Worm (Caenorhabditis elegans) whole organism, L1 larva: ENCODE measurements around the gene Y46G5A.47.

Experiments used
- C04F5.9 ChIP-seq: sonication (generic microtip); optimal IDR thresholded peaks from 2 replicates; lab custom pipeline; 2016; ENCODE audit warnings: missing genetic modification characterization, missing compliant biosample characterization
- C34B4.2 ChIP-seq: sonication (generic microtip); optimal IDR thresholded peaks from 2 replicates; lab custom pipeline; 2017; ENCODE audit warnings: mild to moderate bottlenecking, missing genetic modification characterization, missing compliant biosample characterization
- F16B12.6 ChIP-seq: fragments of 150-350 bp; optimal IDR thresholded peaks from 2 replicates; lab custom pipeline; 2014; ENCODE audit warnings: missing biosample characterization, missing genetic modification characterization
- aha-1 ChIP-seq: fragments of 150-350 bp; optimal IDR thresholded peaks from 2 replicates; lab custom pipeline; 2014; ENCODE audit warnings: missing biosample characterization, missing genetic modification characterization
- aly-2 ChIP-seq: fragments of 150-350 bp; optimal IDR thresholded peaks from 2 replicates; lab custom pipeline; 2014; ENCODE audit warnings: missing biosample characterization, missing genetic modification characterization
- ama-1 ChIP-seq: fragments of 150-350 bp; optimal IDR thresholded peaks from 2 replicates; lab custom pipeline; 2014
- blmp-1 ChIP-seq: fragments of 150-350 bp; optimal IDR thresholded peaks from 2 replicates; lab custom pipeline; 2014; ENCODE audit warnings: missing biosample characterization, missing genetic modification characterization
- ceh-63 ChIP-seq: fragments of 200-800 bp; sonication (Bioruptor generic); optimal IDR thresholded peaks from 2 replicates; lab custom pipeline; 2018; ENCODE audit warnings: mild to moderate bottlenecking, missing genetic modification characterization, missing compliant biosample characterization
- ceh-82 ChIP-seq, 3 experiments: fragments of 150-350 bp in 1 of 3; sonication (generic microtip) in 2 of 3; optimal IDR thresholded peaks; 2 replicates each; lab custom pipeline; 2014 to 2017; ENCODE audit warnings: missing biosample characterization in 3 of 3, missing genetic modification characterization in 3 of 3
- dpl-1 ChIP-seq, 3 experiments: fragments of 150-350 bp in 2 of 3; sonication (generic microtip) in 1 of 3; optimal IDR thresholded peaks; 2 replicates each; lab custom pipeline; 2014 to 2017; ENCODE audit warnings: missing biosample characterization in 3 of 3, missing genetic modification characterization in 3 of 3, missing genetic modification reagents in 3 of 3
- efl-1 ChIP-seq, 4 experiments: fragments of 150-350 bp; optimal IDR thresholded peaks in 3 of 4; peaks in 1 of 4; 1 replicate in 1 of 4; 2 replicates in 3 of 4; lab custom pipeline; 2014; ENCODE audit warnings: missing biosample characterization in 2 of 4, missing genetic modification characterization in 2 of 4, missing genetic modification reagents in 2 of 4
- egl-13 ChIP-seq: sonication (generic microtip); optimal IDR thresholded peaks from 2 replicates; lab custom pipeline; 2016; ENCODE audit warnings: missing genotype, missing genetic modification reagents, missing genetic modification characterization, missing compliant biosample characterization
- egl-27 ChIP-seq, 2 experiments: fragments of 150-350 bp in 1 of 2; sonication (generic microtip); optimal IDR thresholded peaks; 3 replicates each; lab custom pipeline; 2017 to 2018; ENCODE audit warnings: missing biosample characterization in 2 of 2, missing genetic modification characterization in 2 of 2, missing genetic modification reagents in 2 of 2
- elt-2 ChIP-seq: sonication (generic microtip); optimal IDR thresholded peaks from 2 replicates; lab custom pipeline; 2016; ENCODE audit warnings: missing genetic modification characterization, mild to moderate bottlenecking, inconsistent platforms, missing compliant biosample characterization, missing genetic modification reagents
- hlh-17 ChIP-seq: fragments of 200-800 bp; sonication (Bioruptor generic); optimal IDR thresholded peaks from 2 replicates; lab custom pipeline; 2018; ENCODE audit warnings: missing genetic modification characterization, mild to moderate bottlenecking, missing compliant biosample characterization, moderate library complexity, borderline replicate concordance
- hlh-4 ChIP-seq: sonication (generic microtip); optimal IDR thresholded peaks from 2 replicates; lab custom pipeline; 2016; ENCODE audit warnings: mild to moderate bottlenecking, missing genetic modification characterization, missing compliant biosample characterization
- hpl-2 ChIP-seq: fragments of 150-350 bp; optimal IDR thresholded peaks from 2 replicates; lab custom pipeline; 2014; ENCODE audit warnings: missing biosample characterization, missing genetic modification reagents, missing genetic modification characterization
- isw-1 ChIP-seq: fragments of 200-800 bp; sonication (Bioruptor generic); IDR thresholded peaks from 2 replicates; pipeline ENCODE4 v1.3.6; 2022; ENCODE audit warnings: missing genetic modification characterization, missing compliant biosample characterization
- lin-15B ChIP-seq: fragments of 150-350 bp; sonication (generic microtip); optimal IDR thresholded peaks from 3 replicates; lab custom pipeline; 2014; ENCODE audit warnings: missing biosample characterization, missing genetic modification characterization
- mab-9 ChIP-seq: fragments of 200-800 bp; sonication (Bioruptor generic); IDR thresholded peaks from 2 replicates; pipeline ENCODE4 v1.3.6; 2022; ENCODE audit warnings: missing genetic modification reagents, missing genetic modification characterization, missing compliant biosample characterization
- mef-2 ChIP-seq: fragments of 150-350 bp; optimal IDR thresholded peaks from 2 replicates; lab custom pipeline; 2014; ENCODE audit warnings: missing biosample characterization, missing genetic modification characterization
- nhr-11 ChIP-seq: fragments of 150-350 bp; optimal IDR thresholded peaks from 2 replicates; lab custom pipeline; 2014; ENCODE audit warnings: missing biosample characterization, missing genetic modification characterization
- nhr-19 ChIP-seq: fragments of 200-800 bp; sonication (Bioruptor generic); conservative IDR thresholded peaks from 2 replicates; pipeline ENCODE4 v1.3.6; 2022; ENCODE audit warnings: missing genetic modification characterization, missing compliant biosample characterization
- nhr-20 ChIP-seq: sonication (generic microtip); optimal IDR thresholded peaks from 2 replicates; lab custom pipeline; 2016; ENCODE audit warnings: mild to moderate bottlenecking, missing genetic modification characterization, missing compliant biosample characterization
- nhr-237 ChIP-seq: fragments of 150-350 bp; optimal IDR thresholded peaks from 2 replicates; lab custom pipeline; 2014; ENCODE audit warnings: missing biosample characterization, missing genetic modification characterization
- nhr-76 ChIP-seq: sonication (generic microtip); optimal IDR thresholded peaks from 2 replicates; lab custom pipeline; 2017; ENCODE audit warnings: missing biosample characterization, missing genetic modification characterization
- pag-3 ChIP-seq: sonication (generic microtip); optimal IDR thresholded peaks from 2 replicates; lab custom pipeline; 2017; ENCODE audit warnings: missing genetic modification characterization, mild to moderate bottlenecking, missing compliant biosample characterization, antibody characterized with exemption, borderline replicate concordance; ENCODE audit not compliant: insufficient read depth
- skn-1 ChIP-seq: fragments of 150-350 bp; optimal IDR thresholded peaks from 2 replicates; lab custom pipeline; 2014; ENCODE audit warnings: missing biosample characterization, missing genetic modification characterization
- snpc-4 ChIP-seq: fragments of 150-350 bp; optimal IDR thresholded peaks from 2 replicates; lab custom pipeline; 2014; ENCODE audit warnings: missing biosample characterization, missing genetic modification characterization
- sox-4 ChIP-seq: sonication (generic microtip); optimal IDR thresholded peaks from 2 replicates; lab custom pipeline; 2016; ENCODE audit warnings: missing genetic modification characterization, missing compliant biosample characterization
- sup-37 ChIP-seq: fragments of 200-800 bp; sonication (Bioruptor generic); optimal IDR thresholded peaks from 2 replicates; lab custom pipeline; 2018; ENCODE audit warnings: mild to moderate bottlenecking, missing genetic modification characterization, missing compliant biosample characterization
- swsn-7 ChIP-seq: sonication (generic microtip); optimal IDR thresholded peaks from 2 replicates; lab custom pipeline; 2016; ENCODE audit warnings: missing genetic modification characterization, missing compliant biosample characterization
- tbx-2 ChIP-seq: sonication (generic microtip); optimal IDR thresholded peaks from 2 replicates; lab custom pipeline; 2016; ENCODE audit warnings: missing genetic modification characterization, missing compliant biosample characterization
- tlp-1 ChIP-seq: fragments of 150-350 bp; optimal IDR thresholded peaks from 2 replicates; lab custom pipeline; 2014; ENCODE audit warnings: missing biosample characterization, missing genetic modification characterization
- unc-130 ChIP-seq: fragments of 150-350 bp; optimal IDR thresholded peaks from 2 replicates; lab custom pipeline; 2017; ENCODE audit warnings: missing biosample characterization, missing genetic modification characterization, inconsistent platforms
- unc-30 ChIP-seq: sonication (generic microtip); optimal IDR thresholded peaks from 2 replicates; lab custom pipeline; 2017; ENCODE audit warnings: missing biosample characterization, missing genetic modification characterization
- vab-15 ChIP-seq: sonication (generic microtip); optimal IDR thresholded peaks from 2 replicates; lab custom pipeline; 2017; ENCODE audit warnings: missing genotype, mild to moderate bottlenecking, missing genetic modification characterization, missing compliant biosample characterization
- zag-1 ChIP-seq: fragments of 150-350 bp; optimal IDR thresholded peaks from 2 replicates; lab custom pipeline; 2014; ENCODE audit warnings: missing biosample characterization, missing genetic modification characterization
- ztf-11 ChIP-seq, 2 experiments: sonication (generic microtip); optimal IDR thresholded peaks; 2 replicates each; lab custom pipeline; 2016 to 2017; ENCODE audit warnings: missing genetic modification characterization in 2 of 2, missing biosample characterization in 1 of 2, missing compliant biosample characterization in 1 of 2
- ztf-4 ChIP-seq: fragments of 150-350 bp; optimal IDR thresholded peaks from 2 replicates; lab custom pipeline; 2014; ENCODE audit warnings: missing biosample characterization, missing genetic modification characterization

The Y46G5A.47 gene

DNA sequence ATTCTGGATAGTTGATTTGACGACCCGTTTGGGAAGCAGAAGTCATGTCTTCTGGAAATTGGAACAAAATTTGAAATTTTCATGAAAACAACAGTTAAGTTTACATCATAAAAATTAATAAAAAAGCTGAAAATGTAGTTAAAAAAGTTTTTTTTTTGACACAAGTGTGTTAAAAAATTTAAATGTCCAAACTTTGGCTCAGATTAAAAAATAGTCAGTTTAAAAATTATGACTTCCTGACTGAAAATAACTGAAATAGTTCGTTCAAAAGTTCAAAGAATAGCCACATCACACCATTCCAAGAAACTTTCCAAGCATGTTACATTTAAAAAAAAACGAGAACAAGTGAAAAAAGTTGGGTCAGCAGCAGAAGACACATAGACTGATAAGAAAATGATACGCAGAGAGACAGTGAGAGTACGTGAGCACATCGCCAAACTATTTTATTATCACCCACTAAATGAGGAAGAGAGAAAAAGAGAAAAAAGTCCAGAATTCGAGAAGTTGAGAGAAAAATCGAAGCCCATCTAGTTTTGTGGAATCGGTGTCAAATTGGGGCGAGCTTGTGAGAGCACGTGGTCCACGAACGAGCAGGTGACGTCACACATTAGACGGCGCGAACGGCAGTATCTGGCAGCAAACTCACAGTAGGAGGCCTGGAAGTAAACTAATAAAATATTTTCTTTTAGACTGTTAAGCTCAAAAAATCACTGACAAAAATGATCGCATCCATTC, 11.5 kb upstream of the Y46G5A.47 start, which contains the start of gene acl-7:
acl-7 (minus strand) TSS at position 51 of the 735 bp plus-strand sequence.
- TF ChIP-seq sox-4 (no peak), C34B4.2 (tag; lab: Kevin White, UChicago) (no peak), C04F5.9 (tag; lab: Kevin White, UChicago) (no peak), elt-2 (tag; lab: Kevin White, UChicago) (peak; percentile 42)

ce11 chrII:12813253-12813652, 8.1 kb upstream of the Y46G5A.47 start:
- TF ChIP-seq tlp-1 (no peak), egl-27 (tag; optimal IDR thresholded peaks at IDR 0.05; lab: Kevin White, UChicago) (no peak), lin-15B (tag; lab: Kevin White, UChicago) (no peak), tbx-2 (no peak)

DNA sequence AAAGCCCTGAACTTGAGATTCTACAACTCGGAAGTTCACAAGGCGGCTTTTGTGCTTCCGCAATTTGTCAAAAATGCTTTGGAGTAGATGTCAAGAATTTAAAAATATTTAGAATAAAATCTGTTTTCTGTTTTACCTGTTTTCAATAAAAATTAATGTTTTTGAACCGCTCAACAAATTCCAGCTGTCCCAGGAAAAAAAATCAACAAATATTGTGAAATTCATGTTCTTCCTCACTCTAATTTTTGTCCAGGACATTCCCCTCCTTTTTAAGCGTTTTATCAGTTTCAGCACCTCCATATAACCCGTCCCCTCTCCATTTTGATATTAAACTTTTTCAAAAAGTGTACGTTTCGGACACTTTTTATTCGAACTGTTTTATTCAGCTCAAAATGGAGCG, 5.6 kb upstream of the Y46G5A.47 start, which contains the start of gene Y46G5A.20:
Y46G5A.20 (plus strand) TSS at position 301 of the 400 bp plus-strand sequence.
- TF ChIP-seq sup-37 (GFP tag; lab: Kevin White, UChicago): no peak
- TF ChIP-seq nhr-76 (tag; lab: Kevin White, UChicago): no peak
- no peak for TF ChIP-seq pag-3 (tag; lab: Kevin White, UChicago)
- TF ChIP-seq C34B4.2 (tag; lab: Kevin White, UChicago): no peak
- no peak for TF ChIP-seq ztf-11 (tag; optimal IDR thresholded peaks at IDR 0.05; lab: Kevin White, UChicago)
- no peak for TF ChIP-seq nhr-11
- TF ChIP-seq ceh-63 (GFP tag; lab: Kevin White, UChicago): no peak
- TF ChIP-seq egl-13 (tag; lab: Kevin White, UChicago): no peak
- TF ChIP-seq skn-1 (tag; lab: Kevin White, UChicago): no peak
- TF ChIP-seq hpl-2: no peak
- no peak for TF ChIP-seq isw-1 (GFP tag; lab: Robert Waterston, UW)
- TF ChIP-seq dpl-1 (GFP tag; optimal IDR thresholded peaks at IDR 0.05; lab: Kevin White, UChicago): no peak
- no peak for TF ChIP-seq aly-2 (tag; lab: Kevin White, UChicago)
- no peak for TF ChIP-seq tbx-2
- TF ChIP-seq nhr-19 (GFP tag; lab: Robert Waterston, UW): no peak
- no peak for TF ChIP-seq vab-15
- TF ChIP-seq hlh-4 (tag; lab: Kevin White, UChicago): no peak

- TF ChIP-seq nhr-20 (tag; lab: Kevin White, UChicago) (no peak), ztf-4 (tag; lab: Kevin White, UChicago) (no peak), nhr-237 (tag; lab: Kevin White, UChicago) (no peak), snpc-4 (tag; lab: Kevin White, UChicago) (no peak), ceh-82 (tag; optimal IDR thresholded peaks at IDR 0.05; lab: Kevin White, UChicago) (no peak), mab-9 (GFP tag; lab: Robert Waterston, UW) (no peak), unc-30 (no peak), skn-1 (tag; lab: Kevin White, UChicago) (no peak), nhr-11 (no peak), blmp-1 (no peak)
Measured at ce11 chrII:12809725-12810124, 4.6 kb upstream of the Y46G5A.47 start.

DNA sequence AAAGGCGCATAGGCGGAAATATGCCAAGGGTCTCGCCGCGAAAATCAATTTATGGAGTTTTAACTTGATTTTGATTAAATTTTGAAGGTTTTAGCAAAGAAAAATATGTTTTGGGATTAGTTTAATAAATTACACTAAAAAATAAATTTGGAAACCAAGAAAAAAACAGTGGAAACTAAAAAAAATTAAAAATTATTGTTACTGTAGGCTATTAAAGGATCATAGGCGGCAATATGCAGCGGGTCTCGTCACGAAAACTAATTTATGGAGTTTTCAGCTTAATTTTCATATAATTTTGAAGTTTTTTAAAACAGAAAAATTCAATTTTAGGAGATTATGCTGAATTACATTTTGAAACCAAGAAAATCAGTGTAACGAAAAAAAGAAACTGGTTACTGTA, 3.6 kb upstream of the Y46G5A.47 start:
- no peak for TF ChIP-seq ztf-4 (tag; lab: Kevin White, UChicago)
- no peak for TF ChIP-seq aha-1 (tag; lab: Kevin White, UChicago)
- TF ChIP-seq vab-15: no peak
- TF ChIP-seq pag-3 (tag; lab: Kevin White, UChicago): no peak
- TF ChIP-seq hlh-17 (GFP tag; lab: Kevin White, UChicago): no peak
- no peak for TF ChIP-seq skn-1 (tag; lab: Kevin White, UChicago)
- TF ChIP-seq ama-1 (lab: Kevin White, UChicago): no peak
- no peak for TF ChIP-seq efl-1 (optimal IDR thresholded peaks at IDR 0.05; lab: Kevin White, UChicago)
- TF ChIP-seq efl-1 (GFP tag; optimal IDR thresholded peaks at IDR 0.05 in 1 of 2; lab: Kevin White, UChicago): no peak
- no peak for TF ChIP-seq lin-15B (tag; lab: Kevin White, UChicago)
- no peak for TF ChIP-seq F16B12.6
- TF ChIP-seq hlh-4 (tag; lab: Kevin White, UChicago): no peak
- TF ChIP-seq mef-2 (tag; lab: Kevin White, UChicago): no peak
- TF ChIP-seq unc-30: no peak
- TF ChIP-seq isw-1 (GFP tag; lab: Robert Waterston, UW): no peak
- TF ChIP-seq unc-130 (tag; lab: Kevin White, UChicago): no peak
- TF ChIP-seq zag-1: no peak
- TF ChIP-seq dpl-1 (GFP tag; optimal IDR thresholded peaks at IDR 0.05; lab: Kevin White, UChicago): no peak
- no peak for TF ChIP-seq swsn-7 (tag; lab: Kevin White, UChicago)
